Worm (Caenorhabditis elegans) whole organism, young adult: ENCODE results near the gene Y48A6B.14.
A peak's percentile ranks its signal among the peaks of the same experiment; 100 is the strongest.

Source experiments
- B0035.1 ChIP-seq: sonication (generic microtip); optimal IDR thresholded peaks from 2 replicates; lab custom pipeline; 2016; ENCODE audit warnings: missing genetic modification characterization, mild to moderate bottlenecking, missing compliant biosample characterization, missing genotype, missing genetic modification reagents
- B0261.1 ChIP-seq: sonication (generic microtip); optimal IDR thresholded peaks from 2 replicates; lab custom pipeline; 2016; ENCODE audit warnings: mild to moderate bottlenecking, missing genetic modification characterization, moderate library complexity, missing compliant biosample characterization
- B0336.3 ChIP-seq: fragments of 200-800 bp; sonication (Bioruptor generic); IDR thresholded peaks from 2 replicates; pipeline ENCODE4 v1.3.6; 2022; ENCODE audit warnings: missing genetic modification characterization, missing compliant biosample characterization
- D2030.7 ChIP-seq: fragments of 200-800 bp; sonication (Bioruptor generic); IDR thresholded peaks from 2 replicates; pipeline ENCODE4 v1.3.6; 2022; ENCODE audit warnings: missing genetic modification reagents, missing genetic modification characterization, missing compliant biosample characterization
- F39B2.1 ChIP-seq: fragments of 200-800 bp; sonication (Bioruptor generic); IDR thresholded peaks from 2 replicates; pipeline ENCODE4 v1.3.6; 2022; ENCODE audit warnings: missing genetic modification reagents, missing genetic modification characterization, missing compliant biosample characterization
- F49E8.2 ChIP-seq: sonication (generic microtip); optimal IDR thresholded peaks from 3 replicates; lab custom pipeline; 2017; ENCODE audit warnings: missing genetic modification characterization, mild to moderate bottlenecking, missing compliant biosample characterization, antibody characterized with exemption, moderate library complexity; ENCODE audit not compliant: insufficient read depth
- F52B5.7 ChIP-seq: sonication (generic microtip); optimal IDR thresholded peaks from 2 replicates; lab custom pipeline; 2016; ENCODE audit warnings: mild to moderate bottlenecking, missing genetic modification characterization, missing compliant biosample characterization
- K11D2.4 ChIP-seq: fragments of 200-800 bp; sonication (Bioruptor generic); IDR thresholded peaks from 2 replicates; pipeline ENCODE4 v1.3.6; 2022; ENCODE audit warnings: missing genetic modification reagents, missing genetic modification characterization, missing compliant biosample characterization
- T07F8.4 ChIP-seq: sonication (generic microtip); optimal IDR thresholded peaks from 2 replicates; lab custom pipeline; 2016; ENCODE audit warnings: mild to moderate bottlenecking, missing genetic modification characterization, moderate library complexity, missing compliant biosample characterization
- T26A5.8 ChIP-seq: sonication (generic microtip); optimal IDR thresholded peaks from 2 replicates; lab custom pipeline; 2016; ENCODE audit warnings: missing genetic modification characterization, missing compliant biosample characterization
- akir-1 ChIP-seq: fragments of 200-800 bp; sonication (Bioruptor generic); optimal IDR thresholded peaks from 2 replicates; lab custom pipeline; 2018; ENCODE audit warnings: mild to moderate bottlenecking, missing genetic modification characterization, moderate library complexity, missing compliant biosample characterization
- attf-5 ChIP-seq: fragments of 200-800 bp; sonication (Bioruptor generic); optimal IDR thresholded peaks from 2 replicates; lab custom pipeline; 2018; ENCODE audit warnings: mild to moderate bottlenecking, missing genetic modification characterization, missing compliant biosample characterization
- attf-6 ChIP-seq: fragments of 200-800 bp; sonication (Bioruptor generic); IDR thresholded peaks from 2 replicates; pipeline ENCODE4 v1.3.6; 2022; ENCODE audit warnings: missing genetic modification reagents, missing genetic modification characterization, missing compliant biosample characterization
- bed-2 ChIP-seq: fragments of 200-800 bp; sonication (Bioruptor generic); IDR thresholded peaks from 2 replicates; pipeline ENCODE4 v1.3.6; 2022; ENCODE audit warnings: missing genetic modification reagents, missing genetic modification characterization, missing compliant biosample characterization
- cebp-2 ChIP-seq: fragments of 200-800 bp; sonication (Bioruptor generic); IDR thresholded peaks from 2 replicates; pipeline ENCODE4 v1.3.6; 2022; ENCODE audit warnings: missing genetic modification characterization, missing compliant biosample characterization
- ceh-27 ChIP-seq: fragments of 200-800 bp; sonication (Bioruptor generic); optimal IDR thresholded peaks from 2 replicates; lab custom pipeline; 2018; ENCODE audit warnings: mild to moderate bottlenecking, missing genetic modification characterization, moderate library complexity, missing compliant biosample characterization
- ceh-40 ChIP-seq: fragments of 200-800 bp; sonication (Bioruptor generic); IDR thresholded peaks from 2 replicates; pipeline ENCODE4 v1.3.6; 2022; ENCODE audit warnings: missing genetic modification characterization, missing compliant biosample characterization
- die-1 ChIP-seq: sonication (generic microtip); optimal IDR thresholded peaks from 2 replicates; lab custom pipeline; 2016; ENCODE audit warnings: missing genotype, mild to moderate bottlenecking, missing genetic modification characterization, missing compliant biosample characterization
- dpff-1 ChIP-seq: sonication (generic microtip); optimal IDR thresholded peaks from 2 replicates; lab custom pipeline; 2017; ENCODE audit warnings: mild to moderate bottlenecking, missing genetic modification characterization, missing compliant biosample characterization
- dpl-1 ChIP-seq: fragments of 150-350 bp; optimal IDR thresholded peaks from 2 replicates; lab custom pipeline; 2014; ENCODE audit warnings: missing biosample characterization, missing genetic modification reagents, missing genetic modification characterization
- efl-1 ChIP-seq: fragments of 150-350 bp; optimal IDR thresholded peaks from 2 replicates; lab custom pipeline; 2014; ENCODE audit warnings: missing biosample characterization, missing genetic modification reagents, missing genetic modification characterization
- him-1 ChIP-seq: sonication (generic microtip); optimal IDR thresholded peaks from 2 replicates; lab custom pipeline; 2016; ENCODE audit warnings: missing genotype, missing genetic modification reagents, missing genetic modification characterization, missing compliant biosample characterization
- hlh-26 ChIP-seq: fragments of 200-800 bp; sonication (Bioruptor generic); conservative IDR thresholded peaks from 2 replicates; pipeline ENCODE4 v1.3.6; 2022; ENCODE audit warnings: missing genetic modification reagents, missing genetic modification characterization, missing compliant biosample characterization
- hmg-20 ChIP-seq: fragments of 200-800 bp; sonication (Bioruptor generic); IDR thresholded peaks from 2 replicates; pipeline ENCODE4 v1.3.6; 2022; ENCODE audit warnings: missing genetic modification reagents, missing genetic modification characterization, missing compliant biosample characterization
- hrde-1 ChIP-seq: sonication (generic microtip); optimal IDR thresholded peaks from 2 replicates; lab custom pipeline; 2016; ENCODE audit warnings: missing genetic modification characterization, mild to moderate bottlenecking, missing compliant biosample characterization, moderate library complexity, missing genotype, missing genetic modification reagents, borderline replicate concordance
- lag-1 ChIP-seq: fragments of 200-800 bp; sonication (Bioruptor generic); IDR thresholded peaks from 2 replicates; pipeline ENCODE4 v1.3.6; 2022; ENCODE audit warnings: missing genetic modification reagents, missing genetic modification characterization, missing compliant biosample characterization
- let-607 ChIP-seq, 2 experiments: fragments of 200-800 bp in 1 of 2; sonication (Bioruptor generic) in 1 of 2; sonication (generic microtip) in 1 of 2; optimal IDR thresholded peaks; 2 replicates each; lab custom pipeline; 2016 to 2018; ENCODE audit warnings: mild to moderate bottlenecking in 2 of 2, missing compliant biosample characterization in 2 of 2, missing genetic modification characterization in 2 of 2, moderate library complexity in 2 of 2, missing genotype in 1 of 2
- lin-26 ChIP-seq: fragments of 200-800 bp; sonication (Bioruptor generic); IDR thresholded peaks from 2 replicates; pipeline ENCODE4 v1.3.6; 2022; ENCODE audit warnings: missing genetic modification reagents, missing genetic modification characterization, missing compliant biosample characterization
- lin-40 ChIP-seq: sonication (generic microtip); optimal IDR thresholded peaks from 2 replicates; lab custom pipeline; 2016; ENCODE audit warnings: missing genetic modification characterization, mild to moderate bottlenecking, missing compliant biosample characterization, missing genotype, missing genetic modification reagents
- lir-1 ChIP-seq: fragments of 200-800 bp; sonication (Bioruptor generic); conservative IDR thresholded peaks from 2 replicates; pipeline ENCODE4 v1.3.6; 2022; ENCODE audit warnings: missing genetic modification reagents, missing genetic modification characterization, missing compliant biosample characterization
- madf-10 ChIP-seq: sonication (generic microtip); optimal IDR thresholded peaks from 2 replicates; lab custom pipeline; 2016; ENCODE audit warnings: mild to moderate bottlenecking, missing genetic modification characterization, missing compliant biosample characterization
- madf-6 ChIP-seq: fragments of 200-800 bp; sonication (Bioruptor generic); IDR thresholded peaks from 2 replicates; pipeline ENCODE4 v1.3.6; 2022; ENCODE audit warnings: missing genetic modification reagents, missing genetic modification characterization, missing compliant biosample characterization
- nfya-1 ChIP-seq: sonication (generic microtip); optimal IDR thresholded peaks from 2 replicates; lab custom pipeline; 2017; ENCODE audit warnings: antibody characterized with exemption, missing compliant biosample characterization, missing genetic modification characterization, borderline replicate concordance; ENCODE audit not compliant: insufficient read depth
- nfyb-1 ChIP-seq: fragments of 200-800 bp; sonication (Bioruptor generic); IDR thresholded peaks from 2 replicates; pipeline ENCODE4 v1.3.6; 2022; ENCODE audit warnings: missing genetic modification reagents, missing genetic modification characterization, missing compliant biosample characterization
- nhr-179 ChIP-seq: sonication (generic microtip); optimal IDR thresholded peaks from 2 replicates; lab custom pipeline; 2016; ENCODE audit warnings: mild to moderate bottlenecking, missing genetic modification characterization, missing compliant biosample characterization
- nhr-80 ChIP-seq: sonication (generic microtip); optimal IDR thresholded peaks from 2 replicates; lab custom pipeline; 2016; ENCODE audit warnings: missing genetic modification characterization, missing compliant biosample characterization
- nhr-90 ChIP-seq: sonication (generic microtip); optimal IDR thresholded peaks from 2 replicates; lab custom pipeline; 2016; ENCODE audit warnings: missing genotype, mild to moderate bottlenecking, missing genetic modification characterization, missing compliant biosample characterization
- rec-8 ChIP-seq, 2 experiments: sonication (generic microtip); optimal IDR thresholded peaks; 2 replicates each; lab custom pipeline; 2016; ENCODE audit warnings: mild to moderate bottlenecking in 2 of 2, missing genetic modification characterization in 2 of 2, missing genetic modification reagents in 2 of 2, missing genotype in 2 of 2, missing biosample characterization in 1 of 2, missing compliant biosample characterization in 1 of 2, moderate library complexity in 1 of 2
- rpc-1 ChIP-seq, 2 experiments: fragments of 150-350 bp in 1 of 2; sonication (generic microtip) in 1 of 2; optimal IDR thresholded peaks; 2 replicates each; lab custom pipeline; 2014 to 2018; ENCODE audit warnings: missing biosample characterization in 1 of 2, missing genetic modification characterization in 1 of 2, missing genetic modification reagents in 1 of 2, missing genotype in 1 of 2
- sea-2 ChIP-seq: fragments of 200-800 bp; sonication (Bioruptor generic); IDR thresholded peaks from 2 replicates; pipeline ENCODE4 v1.3.6; 2022; ENCODE audit warnings: missing genetic modification characterization, missing compliant biosample characterization
- snpc-1.1 ChIP-seq: sonication (generic microtip); optimal IDR thresholded peaks from 2 replicates; lab custom pipeline; 2017; ENCODE audit warnings: missing genetic modification characterization, mild to moderate bottlenecking, missing compliant biosample characterization, antibody characterized with exemption, moderate library complexity, missing genotype, missing genetic modification reagents; ENCODE audit not compliant: insufficient read depth
- sptf-2 ChIP-seq: fragments of 200-800 bp; sonication (Bioruptor generic); optimal IDR thresholded peaks from 2 replicates; lab custom pipeline; 2018; ENCODE audit warnings: mild to moderate bottlenecking, missing genetic modification characterization, missing compliant biosample characterization
- tbx-9 ChIP-seq: sonication (generic microtip); optimal IDR thresholded peaks from 2 replicates; lab custom pipeline; 2016; ENCODE audit warnings: borderline replicate concordance, missing genetic modification characterization, inconsistent platforms, missing compliant biosample characterization
- tlf-1 ChIP-seq: fragments of 200-800 bp; sonication (Bioruptor generic); optimal IDR thresholded peaks from 2 replicates; lab custom pipeline; 2018; ENCODE audit warnings: mild to moderate bottlenecking, missing genetic modification characterization, missing compliant biosample characterization
- unc-130 ChIP-seq: sonication (generic microtip); optimal IDR thresholded peaks from 2 replicates; lab custom pipeline; 2016; ENCODE audit warnings: missing genetic modification reagents, missing genetic modification characterization, missing compliant biosample characterization
- unc-62 ChIP-seq: fragments of 150-350 bp; optimal IDR thresholded peaks from 2 replicates; lab custom pipeline; 2014; ENCODE audit warnings: missing biosample characterization, missing genetic modification reagents, missing genetic modification characterization
- ztf-18 ChIP-seq: sonication (generic microtip); optimal IDR thresholded peaks from 2 replicates; lab custom pipeline; 2016; ENCODE audit warnings: missing genotype, mild to moderate bottlenecking, missing genetic modification characterization, missing compliant biosample characterization
- ztf-22 ChIP-seq: fragments of 200-800 bp; sonication (Bioruptor generic); optimal IDR thresholded peaks from 2 replicates; lab custom pipeline; 2018; ENCODE audit warnings: mild to moderate bottlenecking, missing genetic modification characterization, moderate library complexity, missing compliant biosample characterization

Y48A6B.14 gene

DNA sequence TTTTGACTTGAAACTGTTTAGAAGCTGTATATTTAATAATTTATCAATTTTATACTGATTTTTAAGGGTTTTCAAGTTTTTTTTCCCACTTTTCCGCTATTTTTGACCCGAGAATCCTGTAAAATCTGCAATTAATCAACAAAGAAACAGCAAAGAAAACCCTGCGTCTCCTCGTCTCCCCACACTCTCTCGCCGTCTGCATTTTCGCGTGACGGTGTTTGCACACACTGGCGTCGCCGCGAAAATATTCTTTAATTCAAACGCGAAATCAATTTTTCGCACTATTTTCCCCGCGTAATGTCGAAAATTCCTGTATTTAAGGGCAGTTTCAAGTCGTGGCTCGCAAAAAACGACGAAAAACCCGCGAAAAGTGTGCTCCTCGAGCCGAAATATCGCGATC is 31.9 kb downstream of the Y48A6B.14 start, which contains the start of gene rsa-2 (continued):
- TF ChIP-seq lir-1 (GFP tag; lab: Robert Waterston, UW), result 0 out of 2 replicates have a peak, but pooled peaks have one; percentile 35
- TF ChIP-seq B0336.3 (GFP tag; lab: Robert Waterston, UW), result no peak
- TF ChIP-seq rpc-1 (optimal IDR thresholded peaks at IDR 0.05; lab: Kevin White, UChicago), result no peak
- TF ChIP-seq rpc-1 (tag; optimal IDR thresholded peaks at IDR 0.05; lab: Kevin White, UChicago), result no peak
- TF ChIP-seq ztf-22 (GFP tag; lab: Kevin White, UChicago), result no peak
- peak; percentile 38 for TF ChIP-seq lin-40 (tag; lab: Kevin White, UChicago)
- TF ChIP-seq tbx-9, result no peak
- peak; percentile 91 for TF ChIP-seq efl-1 (GFP tag; lab: Kevin White, UChicago)
- TF ChIP-seq dpl-1 (GFP tag; lab: Kevin White, UChicago), result peak; percentile 77
- TF ChIP-seq akir-1 (GFP tag; lab: Kevin White, UChicago), result no peak
- no peak for TF ChIP-seq F52B5.7 (tag; lab: Kevin White, UChicago)
- no peak for TF ChIP-seq sptf-2 (GFP tag; lab: Kevin White, UChicago)
- peak; percentile 16 for TF ChIP-seq F49E8.2 (tag; lab: Kevin White, UChicago)
- peak; percentile 6 for TF ChIP-seq ztf-18 (tag; lab: Kevin White, UChicago)
- no peak for TF ChIP-seq lin-26
- peak; percentile 1 for TF ChIP-seq B0261.1 (tag; lab: Kevin White, UChicago)
- no peak for TF ChIP-seq madf-10
- TF ChIP-seq hlh-26 (GFP tag; lab: Robert Waterston, UW), result no peak
- peak; percentile 39; the same call in 1 of the 2 replicates for TF ChIP-seq nfyb-1 (GFP tag; lab: Robert Waterston, UW)
- no peak for TF ChIP-seq K11D2.4 (GFP tag; lab: Robert Waterston, UW)
- TF ChIP-seq bed-2, result no peak
- TF ChIP-seq D2030.7 (GFP tag; lab: Robert Waterston, UW), result peak; percentile 69
- peak; percentile 39 for TF ChIP-seq snpc-1.1 (tag; lab: Kevin White, UChicago)
- no peak for TF ChIP-seq let-607 (tag; optimal IDR thresholded peaks at IDR 0.05; lab: Kevin White, UChicago)
- no peak for TF ChIP-seq die-1 (tag; lab: Kevin White, UChicago)
- TF ChIP-seq attf-6 (GFP tag; lab: Robert Waterston, UW), result no peak
- no peak for TF ChIP-seq unc-62
- TF ChIP-seq F39B2.1, result no peak
- no peak for TF ChIP-seq B0035.1 (tag; lab: Kevin White, UChicago)
- no peak for TF ChIP-seq nhr-179
- TF ChIP-seq rec-8 (tag; optimal IDR thresholded peaks at IDR 0.05; lab: Kevin White, UChicago), result no peak
- no peak for TF ChIP-seq hmg-20 (GFP tag; lab: Robert Waterston, UW)
- no peak for TF ChIP-seq attf-5 (GFP tag; lab: Kevin White, UChicago)
- TF ChIP-seq cebp-2, result no peak
- TF ChIP-seq dpff-1 (tag; lab: Kevin White, UChicago), result no peak
- TF ChIP-seq lag-1 (GFP tag; lab: Robert Waterston, UW), result no peak
- no peak for TF ChIP-seq nhr-80 (tag; lab: Kevin White, UChicago)
- TF ChIP-seq hrde-1, result no peak
- TF ChIP-seq ceh-27 (GFP tag; lab: Kevin White, UChicago), result no peak
- no peak for TF ChIP-seq T26A5.8 (tag; lab: Kevin White, UChicago)
- no peak for TF ChIP-seq unc-130 (GFP tag; lab: Kevin White, UChicago)
- TF ChIP-seq madf-6 (GFP tag; lab: Robert Waterston, UW), result peak; percentile 93
- peak; percentile 24 for TF ChIP-seq tlf-1
- no peak for TF ChIP-seq nhr-90 (tag; lab: Kevin White, UChicago)
- peak; percentile 78 for TF ChIP-seq him-1 (tag; lab: Kevin White, UChicago)
- no peak for TF ChIP-seq sea-2 (GFP tag; lab: Robert Waterston, UW)
- no peak for TF ChIP-seq T07F8.4
- TF ChIP-seq nfya-1 (tag; lab: Kevin White, UChicago), result no peak
- no peak for TF ChIP-seq ceh-40 (GFP tag; lab: Robert Waterston, UW)
